Worm (Caenorhabditis elegans) whole organism, late embryonic: ENCODE measurements around the gene nspb-6.

Source experiments
- C08G9.2 ChIP-seq: sonication (generic microtip); optimal IDR thresholded peaks from 2 replicates; lab custom pipeline; 2016; ENCODE audit warnings: mild to moderate bottlenecking, missing genetic modification characterization, moderate library complexity, missing compliant biosample characterization
- K02D7.2 ChIP-seq: sonication (generic microtip); optimal IDR thresholded peaks from 2 replicates; lab custom pipeline; 2017; ENCODE audit warnings: mild to moderate bottlenecking, missing genetic modification characterization, missing compliant biosample characterization
- T23F11.4 ChIP-seq: fragments of 200-800 bp; sonication (Bioruptor generic); optimal IDR thresholded peaks from 2 replicates; lab custom pipeline; 2018; ENCODE audit warnings: mild to moderate bottlenecking, missing genetic modification characterization, missing compliant biosample characterization
- Y22D7AL.16 ChIP-seq: sonication (generic microtip); optimal IDR thresholded peaks from 2 replicates; lab custom pipeline; 2016; ENCODE audit warnings: missing genetic modification characterization, missing compliant biosample characterization
- ahr-1 ChIP-seq: sonication (generic microtip); optimal IDR thresholded peaks from 2 replicates; lab custom pipeline; 2016; ENCODE audit warnings: missing genetic modification characterization, missing compliant biosample characterization
- ceh-14 ChIP-seq: sonication (generic microtip); optimal IDR thresholded peaks from 2 replicates; lab custom pipeline; 2016; ENCODE audit warnings: missing genotype, missing genetic modification characterization, missing compliant biosample characterization
- ceh-18 ChIP-seq: sonication (generic microtip); optimal IDR thresholded peaks from 2 replicates; lab custom pipeline; 2016; ENCODE audit warnings: missing genetic modification characterization, missing compliant biosample characterization
- ceh-19 ChIP-seq: fragments of 200-800 bp; sonication (Bioruptor generic); optimal IDR thresholded peaks from 2 replicates; lab custom pipeline; 2018; ENCODE audit warnings: mild to moderate bottlenecking, missing genetic modification characterization, missing compliant biosample characterization
- ceh-2 ChIP-seq: sonication (generic microtip); optimal IDR thresholded peaks from 2 replicates; lab custom pipeline; 2016; ENCODE audit warnings: missing genotype, missing genetic modification characterization, missing compliant biosample characterization
- ceh-24 ChIP-seq: sonication (generic microtip); optimal IDR thresholded peaks from 2 replicates; lab custom pipeline; 2016; ENCODE audit warnings: mild to moderate bottlenecking, missing genetic modification characterization, missing compliant biosample characterization
- ceh-30 ChIP-seq: fragments of 150-350 bp; optimal IDR thresholded peaks from 2 replicates; lab custom pipeline; 2014; ENCODE audit warnings: missing biosample characterization, missing genetic modification characterization
- ceh-31 ChIP-seq: sonication (generic microtip); optimal IDR thresholded peaks from 2 replicates; lab custom pipeline; 2016; ENCODE audit warnings: missing genetic modification characterization, missing compliant biosample characterization
- ceh-34 ChIP-seq: sonication (generic microtip); optimal IDR thresholded peaks from 2 replicates; lab custom pipeline; 2016; ENCODE audit warnings: mild to moderate bottlenecking, missing genetic modification characterization, missing compliant biosample characterization
- ceh-48 ChIP-seq: sonication (generic microtip); optimal IDR thresholded peaks from 2 replicates; lab custom pipeline; 2016; ENCODE audit warnings: missing genetic modification characterization, inconsistent platforms, missing compliant biosample characterization
- ceh-6 ChIP-seq: fragments of 200-800 bp; sonication (Bioruptor generic); optimal IDR thresholded peaks from 2 replicates; lab custom pipeline; 2018; ENCODE audit warnings: mild to moderate bottlenecking, missing genetic modification characterization, missing compliant biosample characterization
- che-1 ChIP-seq: sonication (generic microtip); optimal IDR thresholded peaks from 2 replicates; lab custom pipeline; 2016; ENCODE audit warnings: mild to moderate bottlenecking, missing genetic modification characterization, missing compliant biosample characterization
- elt-2 ChIP-seq: sonication (generic microtip); optimal IDR thresholded peaks from 2 replicates; lab custom pipeline; 2016; ENCODE audit warnings: missing genetic modification reagents, missing genetic modification characterization, missing compliant biosample characterization
- elt-4 ChIP-seq: sonication (generic microtip); optimal IDR thresholded peaks from 2 replicates; lab custom pipeline; 2016; ENCODE audit warnings: missing genetic modification characterization, missing compliant biosample characterization
- eyg-1 ChIP-seq: sonication (generic microtip); optimal IDR thresholded peaks from 2 replicates; lab custom pipeline; 2016; ENCODE audit warnings: missing genotype, missing genetic modification characterization, missing compliant biosample characterization
- gmeb-2 ChIP-seq: sonication (generic microtip); optimal IDR thresholded peaks from 2 replicates; lab custom pipeline; 2016; ENCODE audit warnings: missing genetic modification characterization, inconsistent platforms, missing compliant biosample characterization
- hlh-13 ChIP-seq: fragments of 200-800 bp; sonication (Bioruptor generic); optimal IDR thresholded peaks from 2 replicates; lab custom pipeline; 2018; ENCODE audit warnings: mild to moderate bottlenecking, missing genetic modification characterization, missing compliant biosample characterization
- hlh-6 ChIP-seq: sonication (generic microtip); optimal IDR thresholded peaks from 2 replicates; lab custom pipeline; 2016; ENCODE audit warnings: missing genotype, missing genetic modification characterization, missing compliant biosample characterization
- madf-2 ChIP-seq: sonication (generic microtip); optimal IDR thresholded peaks from 2 replicates; lab custom pipeline; 2017; ENCODE audit warnings: missing genetic modification characterization, missing compliant biosample characterization
- mec-3 ChIP-seq: sonication (generic microtip); optimal IDR thresholded peaks from 2 replicates; lab custom pipeline; 2016; ENCODE audit warnings: borderline replicate concordance, missing genetic modification characterization, missing compliant biosample characterization
- nhr-11 ChIP-seq: fragments of 150-350 bp; optimal IDR thresholded peaks from 2 replicates; lab custom pipeline; 2014; ENCODE audit warnings: missing biosample characterization, missing genetic modification characterization
- nhr-232 ChIP-seq: sonication (generic microtip); optimal IDR thresholded peaks from 2 replicates; lab custom pipeline; 2016; ENCODE audit warnings: missing genetic modification characterization, missing compliant biosample characterization
- npax-4 ChIP-seq: sonication (generic microtip); optimal IDR thresholded peaks from 2 replicates; lab custom pipeline; 2016; ENCODE audit warnings: missing genetic modification characterization, missing compliant biosample characterization
- odd-2 ChIP-seq: sonication (generic microtip); optimal IDR thresholded peaks from 2 replicates; lab custom pipeline; 2017; ENCODE audit warnings: antibody characterized with exemption, mild to moderate bottlenecking, missing genetic modification characterization, missing compliant biosample characterization
- pag-3 ChIP-seq: sonication (generic microtip); optimal IDR thresholded peaks from 2 replicates; lab custom pipeline; 2016; ENCODE audit warnings: missing compliant biosample characterization, missing genetic modification characterization, borderline replicate concordance
- pat-9 ChIP-seq: fragments of 200-800 bp; sonication (Bioruptor generic); optimal IDR thresholded peaks from 2 replicates; lab custom pipeline; 2018; ENCODE audit warnings: mild to moderate bottlenecking, missing genetic modification characterization, moderate library complexity, missing compliant biosample characterization
- pha-4 ChIP-seq: fragments of 150-350 bp; optimal IDR thresholded peaks from 2 replicates; lab custom pipeline; 2018; ENCODE audit warnings: missing biosample characterization, missing genetic modification reagents, missing genetic modification characterization
- pqm-1 ChIP-seq: sonication (generic microtip); optimal IDR thresholded peaks from 2 replicates; lab custom pipeline; 2016; ENCODE audit warnings: missing genetic modification characterization, missing compliant biosample characterization
- rnt-1 ChIP-seq: sonication (generic microtip); optimal IDR thresholded peaks from 2 replicates; lab custom pipeline; 2016; ENCODE audit warnings: missing genetic modification characterization, missing compliant biosample characterization
- sdc-2 ChIP-seq: sonication (generic microtip); optimal IDR thresholded peaks from 2 replicates; lab custom pipeline; 2016; ENCODE audit warnings: missing genotype, missing genetic modification characterization, missing compliant biosample characterization
- sox-4 ChIP-seq: sonication (generic microtip); optimal IDR thresholded peaks from 2 replicates; lab custom pipeline; 2017; ENCODE audit warnings: mild to moderate bottlenecking, missing genetic modification characterization, inconsistent platforms, missing compliant biosample characterization
- syd-9 ChIP-seq: sonication (generic microtip); optimal IDR thresholded peaks from 2 replicates; lab custom pipeline; 2016; ENCODE audit warnings: mild to moderate bottlenecking, missing genetic modification characterization, moderate library complexity, missing compliant biosample characterization
- ttx-3 ChIP-seq: sonication (generic microtip); optimal IDR thresholded peaks from 2 replicates; lab custom pipeline; 2016; ENCODE audit warnings: missing genetic modification reagents, missing genetic modification characterization, missing compliant biosample characterization
- unc-42 ChIP-seq: sonication (generic microtip); optimal IDR thresholded peaks from 2 replicates; lab custom pipeline; 2016; ENCODE audit warnings: missing genotype, missing genetic modification characterization, missing compliant biosample characterization
- unc-55 ChIP-seq: sonication (generic microtip); optimal IDR thresholded peaks from 2 replicates; lab custom pipeline; 2017; ENCODE audit warnings: missing biosample characterization, missing genetic modification reagents, missing genetic modification characterization
- unc-86 ChIP-seq: sonication (generic microtip); optimal IDR thresholded peaks from 2 replicates; lab custom pipeline; 2016; ENCODE audit warnings: missing genetic modification characterization, missing compliant biosample characterization
- zip-5 ChIP-seq: sonication (generic microtip); optimal IDR thresholded peaks from 2 replicates; lab custom pipeline; 2016; ENCODE audit warnings: missing genetic modification characterization, missing compliant biosample characterization
- ztf-16 ChIP-seq: sonication (generic microtip); optimal IDR thresholded peaks from 2 replicates; lab custom pipeline; 2017; ENCODE audit warnings: missing genetic modification characterization, missing compliant biosample characterization

The nspb-6 gene

ce11 chrIV:5869354-5869753, 25.9 kb upstream of the nspb-6 start:
- no peak for TF ChIP-seq zip-5 (tag; lab: Kevin White, UChicago)
- no peak for TF ChIP-seq hlh-6
- no peak for TF ChIP-seq hlh-13 (GFP tag; lab: Kevin White, UChicago)
- no peak for TF ChIP-seq elt-4 (tag; lab: Kevin White, UChicago)
- no peak for TF ChIP-seq eyg-1 (tag; lab: Kevin White, UChicago)

- no peak for TF ChIP-seq npax-4 (tag; lab: Kevin White, UChicago)
- no peak for TF ChIP-seq K02D7.2 (tag; lab: Kevin White, UChicago)
- TF ChIP-seq ceh-6 = no peak
- no peak for TF ChIP-seq T23F11.4 (GFP tag; lab: Kevin White, UChicago)
- no peak for TF ChIP-seq madf-2 (tag; lab: Kevin White, UChicago)
- no peak for TF ChIP-seq Y22D7AL.16 (tag; lab: Kevin White, UChicago)
- no peak for TF ChIP-seq C08G9.2 (tag; lab: Kevin White, UChicago)
- no peak for TF ChIP-seq ceh-34 (tag; lab: Kevin White, UChicago)
- no peak for TF ChIP-seq ttx-3
- no peak for TF ChIP-seq odd-2 (tag; lab: Kevin White, UChicago)
- TF ChIP-seq syd-9 = no peak
- TF ChIP-seq ceh-19 (GFP tag; lab: Kevin White, UChicago) = no peak
- TF ChIP-seq gmeb-2 = no peak
- no peak for TF ChIP-seq pha-4 (tag; lab: Kevin White, UChicago)
- no peak for TF ChIP-seq pqm-1 (tag; lab: Kevin White, UChicago)
- TF ChIP-seq ceh-31 (tag; lab: Kevin White, UChicago) = no peak
- TF ChIP-seq rnt-1 (tag; lab: Kevin White, UChicago) = no peak
- no peak for TF ChIP-seq sdc-2 (tag; lab: Kevin White, UChicago)
- TF ChIP-seq unc-42 (tag; lab: Kevin White, UChicago) = no peak
- TF ChIP-seq, all 69 proteins: peak for 0
Measured at ce11 chrIV:5870072-5870471, 25.2 kb upstream of the nspb-6 start, which contains the start of gene srv-17. Gene srv-17 (minus strand): TSS chrIV:5870172.

ce11 chrIV:5873825-5874224, 21.5 kb upstream of the nspb-6 start, which contains the start of gene srv-19:
Gene srv-19 (minus strand): TSS chrIV:5873925.
- TF ChIP-seq mec-3 = no peak
- TF ChIP-seq pag-3 (tag; lab: Kevin White, UChicago) = no peak
- TF ChIP-seq zip-5 (tag; lab: Kevin White, UChicago) = no peak
- no peak for TF ChIP-seq K02D7.2 (tag; lab: Kevin White, UChicago)
- TF ChIP-seq ceh-2 (tag; lab: Kevin White, UChicago) = no peak
- no peak for TF ChIP-seq ahr-1 (tag; lab: Kevin White, UChicago)
- TF ChIP-seq ceh-18 = no peak
- no peak for TF ChIP-seq madf-2 (tag; lab: Kevin White, UChicago)
- TF ChIP-seq rnt-1 (tag; lab: Kevin White, UChicago) = no peak
- no peak for TF ChIP-seq ceh-48 (tag; lab: Kevin White, UChicago)
- no peak for TF ChIP-seq elt-4 (tag; lab: Kevin White, UChicago)
- TF ChIP-seq che-1 (tag; lab: Kevin White, UChicago) = no peak
- no peak for TF ChIP-seq T23F11.4 (GFP tag; lab: Kevin White, UChicago)
- no peak for TF ChIP-seq ztf-16 (tag; lab: Kevin White, UChicago)
- TF ChIP-seq pat-9 = no peak
- no peak for TF ChIP-seq ceh-24 (tag; lab: Kevin White, UChicago)
- TF ChIP-seq ceh-34 (tag; lab: Kevin White, UChicago) = no peak
- TF ChIP-seq sox-4 (tag; lab: Kevin White, UChicago) = no peak
- TF ChIP-seq nhr-11 (tag; lab: Kevin White, UChicago) = no peak

ce11 chrIV:5877246-5877645, 18.0 kb upstream of the nspb-6 start, which contains the start of gene srv-21:
Gene srv-21 (minus strand): TSS chrIV:5877346.
- TF ChIP-seq npax-4 (tag; lab: Kevin White, UChicago) (no peak), unc-42 (tag; lab: Kevin White, UChicago) (no peak), Y22D7AL.16 (tag; lab: Kevin White, UChicago) (no peak), ceh-19 (GFP tag; lab: Kevin White, UChicago) (no peak), C08G9.2 (tag; lab: Kevin White, UChicago) (no peak), rnt-1 (tag; lab: Kevin White, UChicago) (no peak), ceh-31 (tag; lab: Kevin White, UChicago) (no peak), unc-86 (no peak), nhr-232 (no peak), sdc-2 (tag; lab: Kevin White, UChicago) (no peak), unc-55 (no peak), ceh-30 (tag; lab: Kevin White, UChicago) (no peak), zip-5 (tag; lab: Kevin White, UChicago) (no peak), ceh-14 (tag; lab: Kevin White, UChicago) (no peak), elt-2 (tag; lab: Kevin White, UChicago) (no peak), ceh-6 (no peak)
